Fruit fly (Drosophila melanogaster) whole organism, embryonic: ENCODE results near the gene CG10581.

Source experiments
- ATbp ChIP-seq: fragments of 200-800 bp; sonication (Bioruptor generic); optimal IDR thresholded peaks from 2 replicates; lab custom pipeline; 2017; ENCODE audit warnings: missing biosample characterization, mild to moderate bottlenecking, missing genetic modification characterization, missing genetic modification reagents
- Adf1 ChIP-seq: fragments of 200-800 bp; sonication (Bioruptor generic); IDR thresholded peaks from 2 replicates; pipeline ENCODE4 v1.3.6; 2022; ENCODE audit warnings: missing biosample characterization, missing genetic modification characterization
- Asciz ChIP-seq: fragments of 200-800 bp; sonication (Bioruptor generic); optimal IDR thresholded peaks from 2 replicates; lab custom pipeline; 2017; ENCODE audit warnings: missing biosample characterization, mild to moderate bottlenecking, missing genetic modification characterization, missing genetic modification reagents
- Atf-2 ChIP-seq: fragments of 200-800 bp; sonication (Bioruptor generic); optimal IDR thresholded peaks from 2 replicates; lab custom pipeline; 2016; ENCODE audit warnings: missing biosample characterization, missing genetic modification characterization
- Bteb2 ChIP-seq: fragments of 200-800 bp; sonication (Bioruptor generic); optimal IDR thresholded peaks from 2 replicates; lab custom pipeline; 2016; ENCODE audit warnings: missing biosample characterization, missing genetic modification characterization
- CG11456 ChIP-seq: fragments of 200-800 bp; sonication (Bioruptor generic); IDR thresholded peaks from 3 replicates; pipeline ENCODE4 v1.3.6; 2022; ENCODE audit warnings: missing biosample characterization, missing genetic modification characterization
- CG12659 ChIP-seq: fragments of 200-800 bp; sonication (Bioruptor generic); optimal IDR thresholded peaks from 3 replicates; lab custom pipeline; 2017; ENCODE audit warnings: mild to moderate bottlenecking, missing biosample characterization, missing genetic modification reagents, missing genetic modification characterization
- CG14014 ChIP-seq: fragments of 200-800 bp; sonication (Bioruptor generic); IDR thresholded peaks from 2 replicates; pipeline ENCODE4 v1.3.6; 2022; ENCODE audit warnings: missing biosample characterization, missing genetic modification characterization
- CG15073 ChIP-seq: fragments of 200-800 bp; sonication (Bioruptor generic); optimal IDR thresholded peaks from 2 replicates; lab custom pipeline; 2016; ENCODE audit warnings: missing biosample characterization, missing genetic modification characterization
- CG1529 ChIP-seq: fragments of 200-800 bp; sonication (Bioruptor generic); optimal IDR thresholded peaks from 3 replicates; lab custom pipeline; 2018; ENCODE audit warnings: missing biosample characterization, missing genetic modification characterization
- CG1603 ChIP-seq: fragments of 200-800 bp; sonication (Bioruptor generic); optimal IDR thresholded peaks from 2 replicates; lab custom pipeline; 2019; ENCODE audit warnings: missing biosample characterization, mild to moderate bottlenecking, missing genetic modification characterization, moderate library complexity
- CG18011 ChIP-seq: fragments of 200-800 bp; sonication (Bioruptor generic); optimal IDR thresholded peaks from 2 replicates; lab custom pipeline; 2017; ENCODE audit warnings: missing biosample characterization, missing genetic modification characterization, mild to moderate bottlenecking, moderate library complexity, missing genotype
- CG1832 ChIP-seq: fragments of 200-800 bp; sonication (Bioruptor generic); optimal IDR thresholded peaks from 2 replicates; lab custom pipeline; 2017; ENCODE audit warnings: missing biosample characterization, mild to moderate bottlenecking, missing genetic modification characterization, inconsistent platforms
- CG30431 ChIP-seq: fragments of 200-800 bp; sonication (Bioruptor generic); optimal IDR thresholded peaks from 2 replicates; lab custom pipeline; 2017; ENCODE audit warnings: missing biosample characterization, missing genetic modification characterization
- CG31365 ChIP-seq: fragments of 200-800 bp; sonication (Bioruptor generic); optimal IDR thresholded peaks from 2 replicates; lab custom pipeline; 2018; ENCODE audit warnings: missing biosample characterization, mild to moderate bottlenecking, missing genetic modification characterization
- CG3163 ChIP-seq: fragments of 200-800 bp; sonication (Bioruptor generic); optimal IDR thresholded peaks from 3 replicates; lab custom pipeline; 2016; ENCODE audit warnings: missing biosample characterization, missing genetic modification characterization
- CG3726 ChIP-seq: fragments of 200-800 bp; sonication (Bioruptor generic); IDR thresholded peaks from 3 replicates; pipeline ENCODE4, ENCODE4 v1.3.6; 2022; ENCODE audit warnings: missing biosample characterization, missing genetic modification characterization
- CG4328 ChIP-seq: fragments of 200-800 bp; sonication (Bioruptor generic); optimal IDR thresholded peaks from 3 replicates; lab custom pipeline; 2017; ENCODE audit warnings: missing biosample characterization, missing genetic modification reagents, missing genetic modification characterization
- CG5953 ChIP-seq: fragments of 200-800 bp; sonication (Bioruptor generic); IDR thresholded peaks from 2 replicates; pipeline ENCODE4 v1.3.6; 2022; ENCODE audit warnings: missing biosample characterization, missing genetic modification characterization
- CG6813 ChIP-seq: fragments of 200-800 bp; sonication (Bioruptor generic); optimal IDR thresholded peaks from 2 replicates; lab custom pipeline; 2017; ENCODE audit warnings: missing biosample characterization, missing genetic modification characterization, mild to moderate bottlenecking, moderate library complexity, missing genetic modification reagents
- CG7928 ChIP-seq: fragments of 200-800 bp; sonication (Bioruptor generic); optimal IDR thresholded peaks from 2 replicates; lab custom pipeline; 2017; ENCODE audit warnings: missing biosample characterization, mild to moderate bottlenecking, missing genetic modification characterization
- CG9797 ChIP-seq: fragments of 200-800 bp; sonication (Bioruptor generic); optimal IDR thresholded peaks from 3 replicates; lab custom pipeline; 2018; ENCODE audit warnings: missing biosample characterization, mild to moderate bottlenecking, missing genetic modification characterization
- CG9817 ChIP-seq: fragments of 200-800 bp; sonication (Bioruptor generic); optimal IDR thresholded peaks from 2 replicates; lab custom pipeline; 2018; ENCODE audit warnings: missing biosample characterization, mild to moderate bottlenecking, missing genetic modification characterization, moderate library complexity
- Camta ChIP-seq: fragments of 200-800 bp; sonication (Bioruptor generic); optimal IDR thresholded peaks from 2 replicates; lab custom pipeline; 2016; ENCODE audit warnings: missing biosample characterization, missing genetic modification characterization
- CoRest ChIP-seq: fragments of 200-800 bp; sonication (Bioruptor generic); optimal IDR thresholded peaks from 3 replicates; lab custom pipeline; 2018; ENCODE audit warnings: missing biosample characterization, mild to moderate bottlenecking, missing genetic modification characterization, moderate library complexity
- Dp ChIP-seq: fragments of 200-800 bp; sonication (Bioruptor generic); optimal IDR thresholded peaks from 2 replicates; lab custom pipeline; 2018; ENCODE audit warnings: missing biosample characterization, mild to moderate bottlenecking, missing genetic modification characterization, moderate library complexity
- HLH3B ChIP-seq: fragments of 200-800 bp; sonication (Bioruptor generic); IDR thresholded peaks from 2 replicates; pipeline ENCODE4 v1.3.6; 2022; ENCODE audit warnings: missing biosample characterization, missing genetic modification characterization
- MBD-R2 ChIP-seq: fragments of 200-800 bp; sonication (Bioruptor generic); IDR thresholded peaks from 2 replicates; pipeline ENCODE4 v1.3.6; 2022; ENCODE audit warnings: missing biosample characterization, missing genetic modification characterization
- Nf-YA ChIP-seq: fragments of 200-800 bp; sonication (Bioruptor generic); IDR thresholded peaks from 2 replicates; pipeline ENCODE4 v1.3.6; 2022; ENCODE audit warnings: missing biosample characterization, missing genetic modification characterization
- Oaz ChIP-seq: fragments of 200-800 bp; sonication (Bioruptor generic); IDR thresholded peaks from 2 replicates; pipeline ENCODE4 v1.3.6; 2022; ENCODE audit warnings: missing biosample characterization, missing genetic modification characterization
- Opbp ChIP-seq: fragments of 200-800 bp; sonication (Bioruptor generic); IDR thresholded peaks from 3 replicates; pipeline ENCODE4 v1.3.6; 2022; ENCODE audit warnings: missing biosample characterization, missing genetic modification characterization; ENCODE audit not compliant: partially characterized antibody
- Side ChIP-seq: fragments of 200-800 bp; sonication (Bioruptor generic); optimal IDR thresholded peaks from 2 replicates; lab custom pipeline; 2016; ENCODE audit warnings: missing biosample characterization, missing genetic modification characterization
- Spps ChIP-seq: fragments of 200-800 bp; sonication (Bioruptor generic); optimal IDR thresholded peaks from 2 replicates; lab custom pipeline; 2018; ENCODE audit warnings: missing biosample characterization, mild to moderate bottlenecking, missing genetic modification characterization
- aop ChIP-seq: fragments of 200-800 bp; sonication (Bioruptor generic); IDR thresholded peaks from 2 replicates; pipeline ENCODE4 v1.3.6; 2022; ENCODE audit warnings: missing biosample characterization, missing genetic modification characterization
- az2 ChIP-seq: fragments of 200-800 bp; sonication (Bioruptor generic); optimal IDR thresholded peaks from 3 replicates; lab custom pipeline; 2016; ENCODE audit warnings: missing biosample characterization, missing genetic modification characterization
- bcd ChIP-seq: fragments of 200-800 bp; sonication (Bioruptor generic); optimal IDR thresholded peaks from 2 replicates; lab custom pipeline; 2017; ENCODE audit warnings: missing biosample characterization, mild to moderate bottlenecking, missing genetic modification characterization
- cato ChIP-seq: fragments of 200-800 bp; sonication (Bioruptor generic); optimal IDR thresholded peaks from 2 replicates; lab custom pipeline; 2016; ENCODE audit warnings: missing biosample characterization, missing genetic modification characterization, borderline replicate concordance
- crc ChIP-seq: fragments of 200-800 bp; sonication (Bioruptor generic); optimal IDR thresholded peaks from 2 replicates; lab custom pipeline; 2016; ENCODE audit warnings: missing biosample characterization, missing genetic modification characterization
- da ChIP-seq: fragments of 200-800 bp; sonication (Bioruptor generic); optimal IDR thresholded peaks from 2 replicates; lab custom pipeline; 2016; ENCODE audit warnings: missing biosample characterization, missing genetic modification characterization
- dan ChIP-seq: fragments of 200-800 bp; sonication (Bioruptor generic); IDR thresholded peaks from 2 replicates; pipeline ENCODE4 v1.3.6; 2022; ENCODE audit warnings: missing biosample characterization, missing genetic modification characterization
- dysf ChIP-seq: fragments of 200-800 bp; sonication (Bioruptor generic); IDR thresholded peaks from 3 replicates; pipeline ENCODE4 v1.3.6; 2022; ENCODE audit warnings: missing biosample characterization, missing genetic modification characterization
- fd64A ChIP-seq: fragments of 200-800 bp; sonication (Bioruptor generic); optimal IDR thresholded peaks from 3 replicates; lab custom pipeline; 2018; ENCODE audit warnings: missing biosample characterization, mild to moderate bottlenecking, missing genetic modification characterization
- inv ChIP-seq: fragments of 200-800 bp; sonication (Bioruptor generic); IDR thresholded peaks from 2 replicates; pipeline ENCODE4 v1.3.6; 2022; ENCODE audit warnings: missing biosample characterization, missing genetic modification characterization; ENCODE audit not compliant: partially characterized antibody
- lola ChIP-seq, 3 experiments: fragments of >200 bp in 2 of 3; fragments of 200-800 bp in 1 of 3; sonication (Bioruptor generic) in 1 of 3; optimal IDR thresholded peaks; 2 replicates each; lab custom pipeline; 2017 to 2019; ENCODE audit warnings: missing biosample characterization in 3 of 3, missing genetic modification characterization in 3 of 3, mild to moderate bottlenecking in 1 of 3, moderate library complexity in 1 of 3
- mam ChIP-seq: fragments of 200-800 bp; sonication (Bioruptor generic); optimal IDR thresholded peaks from 3 replicates; lab custom pipeline; 2016; ENCODE audit warnings: missing biosample characterization, missing genetic modification characterization
- onecut ChIP-seq: fragments of 200-800 bp; sonication (Bioruptor generic); IDR thresholded peaks from 2 replicates; pipeline ENCODE4 v1.3.6; 2022; ENCODE audit warnings: missing biosample characterization, missing genetic modification characterization
- pb ChIP-seq: fragments of 200-800 bp; sonication (Bioruptor generic); optimal IDR thresholded peaks from 3 replicates; lab custom pipeline; 2016; ENCODE audit warnings: missing biosample characterization, missing genetic modification characterization
- pnt ChIP-seq: fragments of 200-800 bp; sonication (Bioruptor generic); optimal IDR thresholded peaks from 3 replicates; lab custom pipeline; 2016; ENCODE audit warnings: missing biosample characterization, missing genetic modification characterization
- slp2 ChIP-seq: fragments of 200-800 bp; sonication (Bioruptor generic); optimal IDR thresholded peaks from 2 replicates; lab custom pipeline; 2016; ENCODE audit warnings: missing biosample characterization, missing genetic modification characterization
- tap ChIP-seq: fragments of 200-800 bp; optimal IDR thresholded peaks from 3 replicates; lab custom pipeline; 2019; ENCODE audit warnings: missing biosample characterization, mild to moderate bottlenecking, missing genetic modification characterization, moderate library complexity
- wor ChIP-seq: fragments of 200-800 bp; sonication (Bioruptor generic); IDR thresholded peaks from 2 replicates; pipeline ENCODE4 v1.3.6; 2022; ENCODE audit warnings: missing biosample characterization, missing genetic modification characterization

CG10581 gene

dm6 chr3L:21053763-21054162 is 19.8 kb upstream of the CG10581 start (continued):
- peak; percentile 72 for TF ChIP-seq CG12659 (GFP tag; lab: Kevin White, UChicago)
- TF ChIP-seq Bteb2, result peak; percentile 54
- TF ChIP-seq cato (GFP tag; lab: Kevin White, UChicago), result peak; percentile 15
- TF ChIP-seq onecut (GFP tag; lab: Robert Waterston, UW), result peak; percentile 64
- peak; percentile 63 for TF ChIP-seq CG1529 (GFP tag; lab: Kevin White, UChicago)
- TF ChIP-seq MBD-R2 (GFP tag; lab: Robert Waterston, UW), result peak; percentile 29; the same call in 1 of the 2 replicates
- peak; percentile 75 for TF ChIP-seq CoRest (tag; lab: Kevin White, UChicago)
- peak; percentile 84 for TF ChIP-seq Asciz (GFP tag; lab: Kevin White, UChicago)
- no peak for TF ChIP-seq pnt (GFP tag; lab: Kevin White, UChicago)
- no peak for TF ChIP-seq CG3726 (GFP tag; lab: Robert Waterston, UW)
- peak; percentile 55 for TF ChIP-seq CG4328 (GFP tag; lab: Kevin White, UChicago)
- TF ChIP-seq lola (GFP tag; optimal IDR thresholded peaks at IDR 0.05; lab: Kevin White, UChicago), result peak in 1 of 3 experiments; percentile 56
- peak; percentile 67 for TF ChIP-seq CG5953 (GFP tag; lab: Robert Waterston, UW)
- TF ChIP-seq crc (GFP tag; lab: Kevin White, UChicago), result peak; percentile 46
- no peak for TF ChIP-seq dan (GFP tag; lab: Robert Waterston, UW)
- no peak for TF ChIP-seq CG9797 (GFP tag; lab: Kevin White, UChicago)
- peak; percentile 44 for TF ChIP-seq Side
- peak; percentile 61 for TF ChIP-seq bcd (GFP tag; lab: Kevin White, UChicago)
- TF ChIP-seq Camta (GFP tag; lab: Kevin White, UChicago), result peak; percentile 65
- peak; percentile 70 for TF ChIP-seq tap (tag; lab: Kevin White, UChicago)
- TF ChIP-seq HLH3B (GFP tag; lab: Robert Waterston, UW), result peak; percentile 85
- peak; percentile 74 for TF ChIP-seq az2 (GFP tag; lab: Kevin White, UChicago)
- peak; percentile 49 for TF ChIP-seq mam
- TF ChIP-seq da (GFP tag; lab: Kevin White, UChicago), result no peak
- peak; percentile 32 for TF ChIP-seq CG3163 (GFP tag; lab: Kevin White, UChicago)
- TF ChIP-seq Dp (GFP tag; lab: Kevin White, UChicago), result no peak
- TF ChIP-seq Oaz, result no peak; the same call in 1 of the 2 replicates
- TF ChIP-seq inv (GFP tag; lab: Robert Waterston, UW), result no peak
- TF ChIP-seq aop (GFP tag; lab: Robert Waterston, UW), result no peak
- TF ChIP-seq Opbp (GFP tag; lab: Robert Waterston, UW), result no peak
- peak; percentile 51 for TF ChIP-seq slp2 (GFP tag; lab: Kevin White, UChicago)
- no peak for TF ChIP-seq CG1832 (GFP tag; lab: Kevin White, UChicago)
- TF ChIP-seq pb (GFP tag; lab: Kevin White, UChicago), result peak; percentile 0
- no peak for TF ChIP-seq CG30431 (GFP tag; lab: Kevin White, UChicago)
- TF ChIP-seq CG15073 (GFP tag; lab: Kevin White, UChicago), result no peak
- peak; percentile 62 for TF ChIP-seq wor (GFP tag; lab: Robert Waterston, UW)
- no peak for TF ChIP-seq fd64A
- peak; percentile 28 for TF ChIP-seq CG18011 (GFP tag; lab: Kevin White, UChicago)
- peak; percentile 62 for TF ChIP-seq CG1603 (tag; lab: Kevin White, UChicago)
- TF ChIP-seq CG14014 (GFP tag; lab: Robert Waterston, UW), result peak; percentile 51; the same call in 1 of the 2 replicates
- peak; percentile 58 for TF ChIP-seq Atf-2 (GFP tag; lab: Kevin White, UChicago)
- peak; percentile 33; the same call in 1 of the 3 replicates for TF ChIP-seq CG11456 (GFP tag; lab: Robert Waterston, UW)
- peak; percentile 72 for TF ChIP-seq dysf (GFP tag; lab: Robert Waterston, UW)
- peak; percentile 62 for TF ChIP-seq CG6813 (GFP tag; lab: Kevin White, UChicago)
- TF ChIP-seq Adf1 (GFP tag; lab: Robert Waterston, UW), result no peak
- TF ChIP-seq ATbp, result peak; percentile 79
- TF ChIP-seq CG7928 (GFP tag; lab: Kevin White, UChicago), result no peak
- peak; percentile 67 for TF ChIP-seq Nf-YA
- TF ChIP-seq CG9817, result peak; percentile 44
- peak; percentile 54 for TF ChIP-seq Spps
- TF ChIP-seq CG31365, result peak; percentile 18
